Worm (Caenorhabditis elegans) whole organism, late embryonic: ENCODE data around the gene T28D6.3.

Experiments used
- C08G9.2 ChIP-seq: sonication (generic microtip); optimal IDR thresholded peaks from 2 replicates; lab custom pipeline; 2016; ENCODE audit warnings: mild to moderate bottlenecking, missing genetic modification characterization, moderate library complexity, missing compliant biosample characterization
- F13H6.1 ChIP-seq: sonication (generic microtip); optimal IDR thresholded peaks from 2 replicates; lab custom pipeline; 2016; ENCODE audit warnings: missing genetic modification characterization, missing compliant biosample characterization
- K02D7.2 ChIP-seq: sonication (generic microtip); optimal IDR thresholded peaks from 2 replicates; lab custom pipeline; 2017; ENCODE audit warnings: mild to moderate bottlenecking, missing genetic modification characterization, missing compliant biosample characterization
- K09A11.1 ChIP-seq: sonication (generic microtip); optimal IDR thresholded peaks from 2 replicates; lab custom pipeline; 2017; ENCODE audit warnings: antibody characterized with exemption, mild to moderate bottlenecking, missing genetic modification characterization, missing compliant biosample characterization; ENCODE audit not compliant: insufficient read depth
- ceh-22 ChIP-seq: sonication (generic microtip); optimal IDR thresholded peaks from 2 replicates; lab custom pipeline; 2017; ENCODE audit warnings: missing biosample characterization, missing genetic modification characterization
- ceh-34 ChIP-seq: sonication (generic microtip); optimal IDR thresholded peaks from 2 replicates; lab custom pipeline; 2016; ENCODE audit warnings: mild to moderate bottlenecking, missing genetic modification characterization, missing compliant biosample characterization
- ceh-48 ChIP-seq: sonication (generic microtip); optimal IDR thresholded peaks from 2 replicates; lab custom pipeline; 2016; ENCODE audit warnings: missing genetic modification characterization, inconsistent platforms, missing compliant biosample characterization
- che-1 ChIP-seq: sonication (generic microtip); optimal IDR thresholded peaks from 2 replicates; lab custom pipeline; 2016; ENCODE audit warnings: mild to moderate bottlenecking, missing genetic modification characterization, missing compliant biosample characterization
- dve-1 ChIP-seq: sonication (generic microtip); optimal IDR thresholded peaks from 2 replicates; lab custom pipeline; 2017; ENCODE audit warnings: antibody characterized with exemption, mild to moderate bottlenecking, missing genetic modification characterization, missing compliant biosample characterization
- elt-4 ChIP-seq: sonication (generic microtip); optimal IDR thresholded peaks from 2 replicates; lab custom pipeline; 2016; ENCODE audit warnings: missing genetic modification characterization, missing compliant biosample characterization
- fax-1 ChIP-seq: sonication (generic microtip); optimal IDR thresholded peaks from 2 replicates; lab custom pipeline; 2016; ENCODE audit warnings: missing genotype, missing genetic modification characterization, missing compliant biosample characterization
- fkh-10 ChIP-seq: fragments of 150-350 bp; optimal IDR thresholded peaks from 2 replicates; lab custom pipeline; 2014; ENCODE audit warnings: missing biosample characterization, missing genetic modification reagents, missing genetic modification characterization
- gmeb-2 ChIP-seq: sonication (generic microtip); optimal IDR thresholded peaks from 2 replicates; lab custom pipeline; 2016; ENCODE audit warnings: missing genetic modification characterization, inconsistent platforms, missing compliant biosample characterization
- hlh-15 ChIP-seq: sonication (generic microtip); optimal IDR thresholded peaks from 2 replicates; lab custom pipeline; 2016; ENCODE audit warnings: missing genetic modification characterization, missing compliant biosample characterization
- hlh-6 ChIP-seq: sonication (generic microtip); optimal IDR thresholded peaks from 2 replicates; lab custom pipeline; 2016; ENCODE audit warnings: missing genotype, missing genetic modification characterization, missing compliant biosample characterization
- lim-6 ChIP-seq: sonication (generic microtip); optimal IDR thresholded peaks from 2 replicates; lab custom pipeline; 2016; ENCODE audit warnings: missing genetic modification characterization, missing compliant biosample characterization
- mec-3 ChIP-seq: sonication (generic microtip); optimal IDR thresholded peaks from 2 replicates; lab custom pipeline; 2016; ENCODE audit warnings: borderline replicate concordance, missing genetic modification characterization, missing compliant biosample characterization
- odd-2 ChIP-seq: sonication (generic microtip); optimal IDR thresholded peaks from 2 replicates; lab custom pipeline; 2017; ENCODE audit warnings: antibody characterized with exemption, mild to moderate bottlenecking, missing genetic modification characterization, missing compliant biosample characterization
- pha-2 ChIP-seq: sonication (generic microtip); optimal IDR thresholded peaks from 2 replicates; lab custom pipeline; 2017; ENCODE audit warnings: mild to moderate bottlenecking, missing genetic modification characterization, missing compliant biosample characterization
- pha-4 ChIP-seq: fragments of 150-350 bp; optimal IDR thresholded peaks from 2 replicates; lab custom pipeline; 2018; ENCODE audit warnings: missing biosample characterization, missing genetic modification reagents, missing genetic modification characterization
- pqm-1 ChIP-seq: sonication (generic microtip); optimal IDR thresholded peaks from 2 replicates; lab custom pipeline; 2016; ENCODE audit warnings: missing genetic modification characterization, missing compliant biosample characterization
- ref-2 ChIP-seq: sonication (generic microtip); optimal IDR thresholded peaks from 2 replicates; lab custom pipeline; 2016; ENCODE audit warnings: missing genetic modification characterization, missing compliant biosample characterization
- rnt-1 ChIP-seq: sonication (generic microtip); optimal IDR thresholded peaks from 2 replicates; lab custom pipeline; 2016; ENCODE audit warnings: missing genetic modification characterization, missing compliant biosample characterization
- sdc-2 ChIP-seq: sonication (generic microtip); optimal IDR thresholded peaks from 2 replicates; lab custom pipeline; 2016; ENCODE audit warnings: missing genotype, missing genetic modification characterization, missing compliant biosample characterization
- syd-9 ChIP-seq: sonication (generic microtip); optimal IDR thresholded peaks from 2 replicates; lab custom pipeline; 2016; ENCODE audit warnings: mild to moderate bottlenecking, missing genetic modification characterization, moderate library complexity, missing compliant biosample characterization
- tbx-2 ChIP-seq: sonication (generic microtip); optimal IDR thresholded peaks from 2 replicates; lab custom pipeline; 2016; ENCODE audit warnings: missing genetic modification characterization, missing compliant biosample characterization
- tbx-7 ChIP-seq: sonication (generic microtip); optimal IDR thresholded peaks from 2 replicates; lab custom pipeline; 2016; ENCODE audit warnings: missing genotype, missing genetic modification characterization, missing compliant biosample characterization
- ttx-3 ChIP-seq: sonication (generic microtip); optimal IDR thresholded peaks from 2 replicates; lab custom pipeline; 2016; ENCODE audit warnings: missing genetic modification reagents, missing genetic modification characterization, missing compliant biosample characterization
- unc-42 ChIP-seq: sonication (generic microtip); optimal IDR thresholded peaks from 2 replicates; lab custom pipeline; 2016; ENCODE audit warnings: missing genotype, missing genetic modification characterization, missing compliant biosample characterization
- unc-86 ChIP-seq: sonication (generic microtip); optimal IDR thresholded peaks from 2 replicates; lab custom pipeline; 2016; ENCODE audit warnings: missing genetic modification characterization, missing compliant biosample characterization
- ztf-16 ChIP-seq: sonication (generic microtip); optimal IDR thresholded peaks from 2 replicates; lab custom pipeline; 2017; ENCODE audit warnings: missing genetic modification characterization, missing compliant biosample characterization

T28D6.3 gene

ce11 chrIII:11381922-11382321, 15.4 kb downstream of the T28D6.3 start, which contains the start of gene subs-4:
Gene subs-4, plus strand, starts transcription at chrIII:11382222.
- TF ChIP-seq tbx-2 (tag; lab: Kevin White, UChicago) (no peak), pha-4 (tag; lab: Kevin White, UChicago) (no peak), ztf-16 (tag; lab: Kevin White, UChicago) (no peak), che-1 (tag; lab: Kevin White, UChicago) (no peak), C08G9.2 (tag; lab: Kevin White, UChicago) (no peak), hlh-15 (tag; lab: Kevin White, UChicago) (no peak), syd-9 (tag; lab: Kevin White, UChicago) (no peak), sdc-2 (tag; lab: Kevin White, UChicago) (no peak), mec-3 (tag; lab: Kevin White, UChicago) (no peak), pha-2 (tag; lab: Kevin White, UChicago) (no peak), tbx-7 (tag; lab: Kevin White, UChicago) (no peak), pqm-1 (tag; lab: Kevin White, UChicago) (no peak), ref-2 (tag; lab: Kevin White, UChicago) (no peak)
- TF ChIP-seq, all 69 proteins: peak for 0

ce11 chrIII:11389384-11389783, 22.8 kb downstream of the T28D6.3 start:
- TF ChIP-seq fax-1 (no peak), odd-2 (tag; lab: Kevin White, UChicago) (no peak), ref-2 (tag; lab: Kevin White, UChicago) (no peak), rnt-1 (no peak), K02D7.2 (tag; lab: Kevin White, UChicago) (no peak), ceh-34 (no peak), pha-2 (tag; lab: Kevin White, UChicago) (no peak), sdc-2 (tag; lab: Kevin White, UChicago) (no peak), lim-6 (no peak), ttx-3 (tag; lab: Kevin White, UChicago) (no peak), elt-4 (tag; lab: Kevin White, UChicago) (no peak), fkh-10 (GFP tag; lab: Kevin White, UChicago) (no peak), unc-86 (no peak), hlh-6 (no peak), K09A11.1 (no peak), che-1 (tag; lab: Kevin White, UChicago) (no peak)

DNA sequence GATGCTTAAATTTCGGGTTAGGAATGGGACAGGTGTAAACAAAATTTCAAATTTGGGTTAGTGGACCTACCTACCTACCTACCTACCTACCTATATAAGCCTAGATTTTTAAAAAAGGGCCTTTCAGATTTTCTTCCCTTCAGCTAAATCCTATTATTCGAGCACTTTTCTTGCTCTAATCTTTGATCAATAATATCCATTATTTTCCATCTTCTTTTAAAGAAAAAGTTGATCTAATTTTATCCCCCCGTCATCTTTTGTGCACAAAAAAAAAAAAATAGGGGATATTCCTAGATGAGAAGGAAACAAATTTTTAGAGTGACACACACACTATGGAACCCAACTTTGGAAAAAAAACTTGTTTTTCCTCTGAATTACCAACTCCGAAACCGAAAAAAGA, 24.3 kb downstream of the T28D6.3 start:
- TF ChIP-seq C08G9.2 (tag; lab: Kevin White, UChicago), result no peak
- no peak for TF ChIP-seq che-1 (tag; lab: Kevin White, UChicago)
- TF ChIP-seq F13H6.1 (tag; lab: Kevin White, UChicago), result no peak
- no peak for TF ChIP-seq ceh-22 (tag; lab: Kevin White, UChicago)
- TF ChIP-seq gmeb-2 (tag; lab: Kevin White, UChicago), result no peak
- peak; percentile 59 for TF ChIP-seq unc-42 (tag; lab: Kevin White, UChicago)
- TF ChIP-seq, all 69 proteins: peak for 1

- no peak for TF ChIP-seq K02D7.2 (tag; lab: Kevin White, UChicago)
- no peak for TF ChIP-seq K09A11.1
- TF ChIP-seq unc-86, result no peak
- TF ChIP-seq ceh-48 (tag; lab: Kevin White, UChicago), result no peak
- TF ChIP-seq unc-42 (tag; lab: Kevin White, UChicago), result peak; percentile 67
Measured at ce11 chrIII:11391601-11392520, 25.3 kb downstream of the T28D6.3 start.

ce11 chrIII:11392740-11393139, 26.2 kb downstream of the T28D6.3 start:
- TF ChIP-seq dve-1 (tag; lab: Kevin White, UChicago) (peak; percentile 85), unc-42 (tag; lab: Kevin White, UChicago) (no peak)
